Worm (Caenorhabditis elegans): ENCODE results near the gene srh-217.

DNA sequence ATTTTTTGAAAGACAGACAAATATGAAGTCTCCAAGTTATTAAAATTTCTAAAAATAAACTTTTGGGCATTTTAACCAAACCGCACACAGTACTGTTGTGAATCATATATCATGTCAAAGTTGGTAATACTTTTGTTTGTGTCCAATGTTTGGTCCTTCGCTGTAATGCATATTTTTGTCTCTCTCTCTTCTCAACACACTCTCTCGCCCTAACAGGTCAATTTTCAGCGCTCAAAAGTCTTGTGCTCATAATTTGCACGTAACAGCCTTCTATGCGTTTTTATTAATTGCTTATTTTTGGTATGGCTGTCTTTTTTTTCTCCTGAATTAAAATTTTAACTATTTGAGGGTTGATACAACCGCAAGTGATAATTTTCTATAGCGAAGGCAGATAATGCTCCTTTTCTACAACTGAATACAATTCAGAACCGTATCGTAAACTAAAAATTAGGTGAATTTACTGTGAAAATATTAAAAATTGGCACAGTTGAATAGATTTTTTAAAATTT lies 33.5 kb downstream of the srh-217 start:
- no peak for TF ChIP-seq nhr-77 (tag; optimal IDR thresholded peaks at IDR 0.05)
- no peak for TF ChIP-seq unc-86 (tag; optimal IDR thresholded peaks at IDR 0.05)
- TF ChIP-seq hpl-2 (GFP tag; optimal IDR thresholded peaks at IDR 0.05), result no peak
- no peak for TF ChIP-seq isw-1 (GFP tag; IDR thresholded peaks at IDR 0.05)
- TF ChIP-seq lin-14 (GFP tag; optimal IDR thresholded peaks at IDR 0.05), result no peak
- TF ChIP-seq lin-15B (tag; optimal IDR thresholded peaks at IDR 0.05), result no peak
- no peak for TF ChIP-seq nhr-237 (tag; optimal IDR thresholded peaks at IDR 0.05)
- TF ChIP-seq lsy-2 (tag; optimal IDR thresholded peaks at IDR 0.05), result no peak
- TF ChIP-seq mep-1 (tag; optimal IDR thresholded peaks at IDR 0.05), result no peak
